Worm (Caenorhabditis elegans): ENCODE measurements around the gene Y38A10A.11.

DNA sequence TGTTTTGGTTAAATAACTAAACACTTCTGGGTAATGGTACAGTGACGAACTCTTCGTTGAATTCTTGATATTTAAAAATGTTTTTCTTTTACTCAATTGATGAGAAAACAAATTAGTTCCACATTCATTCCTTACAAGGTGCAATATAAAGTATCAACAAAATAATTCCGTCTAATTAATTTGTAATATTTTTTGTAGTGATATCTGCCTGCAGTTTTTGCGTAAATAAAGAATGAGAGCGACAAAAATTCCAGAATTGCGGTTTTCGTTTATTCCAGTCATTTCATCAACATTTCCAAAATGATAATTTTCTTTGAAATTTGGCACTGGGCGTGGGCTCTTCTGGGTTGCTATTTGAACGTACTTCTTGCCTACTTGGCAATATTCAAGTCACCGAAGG is 48.0 kb downstream of the Y38A10A.11 start, which contains the start of gene srd-20:
- TF ChIP-seq M03D4.4 (tag; optimal IDR thresholded peaks at IDR 0.05) (no peak), sptf-1 (tag; optimal IDR thresholded peaks at IDR 0.05) (no peak), unc-39 (tag; optimal IDR thresholded peaks at IDR 0.05) (no peak), snpc-4 (tag; optimal IDR thresholded peaks at IDR 0.05) (no peak), ztf-11 (tag; optimal IDR thresholded peaks at IDR 0.05) (no peak), sem-2 (GFP tag; optimal IDR thresholded peaks at IDR 0.05) (no peak), ham-2 (GFP tag; optimal IDR thresholded peaks at IDR 0.05) (no peak), lin-13 (tag; optimal IDR thresholded peaks at IDR 0.05) (no peak), pha-4 (tag; optimal IDR thresholded peaks at IDR 0.05) (no peak), lin-32 (GFP tag; optimal IDR thresholded peaks at IDR 0.05) (no peak), elt-3 (tag; optimal IDR thresholded peaks at IDR 0.05) (no peak)
